Fruit fly (Drosophila melanogaster) whole organism, wandering third instar larva: ENCODE data around the gene ball.

Source experiments
- Abd-B ChIP-seq: fragments of >200 bp; optimal IDR thresholded peaks from 2 replicates; lab custom pipeline; 2017; ENCODE audit warnings: missing biosample characterization, missing genetic modification characterization
- CG32264 ChIP-seq: fragments of 200-800 bp; sonication (Bioruptor generic); optimal IDR thresholded peaks from 2 replicates; lab custom pipeline; 2016; ENCODE audit warnings: missing biosample characterization, missing genetic modification characterization
- CG9705 ChIP-seq: fragments of 200-800 bp; sonication (Bioruptor generic); optimal IDR thresholded peaks from 2 replicates; lab custom pipeline; 2018; ENCODE audit warnings: missing biosample characterization, mild to moderate bottlenecking, missing genetic modification characterization
- CrebA ChIP-seq: fragments of 200-800 bp; sonication (Bioruptor generic); optimal IDR thresholded peaks from 2 replicates; lab custom pipeline; 2016; ENCODE audit warnings: missing biosample characterization, mild to moderate bottlenecking, missing genetic modification characterization, borderline replicate concordance
- Dfd ChIP-seq: fragments of >200 bp; optimal IDR thresholded peaks from 2 replicates; lab custom pipeline; 2017; ENCODE audit warnings: missing biosample characterization, missing genetic modification characterization
- Dif ChIP-seq: fragments of 200-275, 200-300 bp; sonication (Bioruptor generic); optimal IDR thresholded peaks from 2 replicates; lab custom pipeline; 2018; ENCODE audit warnings: missing biosample characterization, missing genetic modification characterization; ENCODE audit not compliant: partially characterized antibody
- GATAd ChIP-seq: sonication (Bioruptor generic); optimal IDR thresholded peaks from 2 replicates; lab custom pipeline; 2016; ENCODE audit warnings: missing biosample characterization, missing genetic modification characterization
- HLH106 ChIP-seq: fragments of 200-800 bp; optimal IDR thresholded peaks from 3 replicates; lab custom pipeline; 2019; ENCODE audit warnings: missing biosample characterization, mild to moderate bottlenecking, missing genetic modification characterization, moderate library complexity
- Hnf4 ChIP-seq: fragments of 200-800 bp; sonication (Bioruptor generic); optimal IDR thresholded peaks from 2 replicates; lab custom pipeline; 2016; ENCODE audit warnings: missing biosample characterization, mild to moderate bottlenecking, missing genetic modification characterization
- Hr78 ChIP-seq: fragments of >200 bp; optimal IDR thresholded peaks from 2 replicates; lab custom pipeline; 2017; ENCODE audit warnings: missing biosample characterization, missing genetic modification characterization
- Hr83 ChIP-seq: fragments of 200-300 bp; sonication (Bioruptor generic); optimal IDR thresholded peaks from 2 replicates; lab custom pipeline; 2016; ENCODE audit warnings: missing biosample characterization, mild to moderate bottlenecking, missing genetic modification characterization, moderate library complexity; ENCODE audit not compliant: poor library complexity, severe bottlenecking
- Jra ChIP-seq: sonication (Bioruptor generic); optimal IDR thresholded peaks from 2 replicates; lab custom pipeline; 2016; ENCODE audit warnings: missing biosample characterization, missing genetic modification characterization
- Mio ChIP-seq: sonication (Bioruptor generic); optimal IDR thresholded peaks from 2 replicates; lab custom pipeline; 2016; ENCODE audit warnings: missing biosample characterization, missing genetic modification characterization
- Myc ChIP-seq: fragments of >200 bp; optimal IDR thresholded peaks from 2 replicates; lab custom pipeline; 2017
- N ChIP-seq: fragments of >200 bp; optimal IDR thresholded peaks from 2 replicates; lab custom pipeline; 2018; ENCODE audit warnings: missing biosample characterization, missing external identifiers, missing genetic modification characterization
- OdsH ChIP-seq: fragments of 200-800 bp; sonication (Bioruptor generic); optimal IDR thresholded peaks from 2 replicates; lab custom pipeline; 2016; ENCODE audit warnings: missing biosample characterization, mild to moderate bottlenecking, missing genetic modification characterization
- Rel ChIP-seq, 2 experiments: fragments of 200-800 bp; sonication (Bioruptor generic) in 1 of 2; optimal IDR thresholded peaks; 2 replicates in 1 of 2; 3 replicates in 1 of 2; lab custom pipeline; 2016 to 2019; ENCODE audit warnings: mild to moderate bottlenecking in 2 of 2, missing biosample characterization in 2 of 2, missing genetic modification characterization in 2 of 2, moderate library complexity in 1 of 2
- Sp1 ChIP-seq: fragments of 200-800 bp; sonication (Bioruptor generic); optimal IDR thresholded peaks from 3 replicates; lab custom pipeline; 2019; ENCODE audit warnings: missing biosample characterization, mild to moderate bottlenecking, missing genetic modification characterization, moderate library complexity
- Vsx2 ChIP-seq: fragments of 200-300, 225-300 bp; sonication (Bioruptor generic); optimal IDR thresholded peaks from 2 replicates; lab custom pipeline; 2018; ENCODE audit warnings: missing biosample characterization, missing genetic modification characterization; ENCODE audit not compliant: partially characterized antibody
- br ChIP-seq: fragments of 200-800 bp; sonication (Bioruptor generic); optimal IDR thresholded peaks from 2 replicates; lab custom pipeline; 2016; ENCODE audit warnings: missing biosample characterization, missing genetic modification characterization
- brk ChIP-seq: fragments of 200-800 bp; sonication (Bioruptor generic); optimal IDR thresholded peaks from 2 replicates; lab custom pipeline; 2016; ENCODE audit warnings: missing biosample characterization, mild to moderate bottlenecking, missing genetic modification characterization
- dl ChIP-seq, 2 experiments: fragments of 175-275, 200-275 bp in 1 of 2; fragments of 200-275 bp in 1 of 2; sonication (Bioruptor generic); optimal IDR thresholded peaks; lab custom pipeline; 2018; ENCODE audit warnings: mild to moderate bottlenecking in 2 of 2, missing biosample characterization in 2 of 2, missing genetic modification characterization in 2 of 2, moderate library complexity in 2 of 2; ENCODE audit not compliant: partially characterized antibody in 2 of 2, insufficient read depth in 1 of 2
- dmrt93B ChIP-seq: fragments of 200-800 bp; sonication (Bioruptor generic); optimal IDR thresholded peaks from 2 replicates; lab custom pipeline; 2018; ENCODE audit warnings: missing biosample characterization, mild to moderate bottlenecking, missing genetic modification characterization
- dsf ChIP-seq: sonication (Bioruptor generic); optimal IDR thresholded peaks from 2 replicates; lab custom pipeline; 2016; ENCODE audit warnings: missing biosample characterization, missing genetic modification characterization, borderline replicate concordance
- ey ChIP-seq: fragments of 200-800 bp; sonication (Bioruptor generic); optimal IDR thresholded peaks from 2 replicates; lab custom pipeline; 2016; ENCODE audit warnings: missing biosample characterization, missing genetic modification characterization
- foxo ChIP-seq, 2 experiments: fragments of 200-800 bp; sonication (Bioruptor generic); optimal IDR thresholded peaks; 2 replicates in 1 of 2; 3 replicates in 1 of 2; lab custom pipeline; 2016 to 2017; ENCODE audit warnings: missing biosample characterization in 2 of 2, missing genetic modification characterization in 2 of 2
- fru ChIP-seq: fragments of 200-800 bp; sonication (Bioruptor generic); optimal IDR thresholded peaks from 3 replicates; lab custom pipeline; 2016; ENCODE audit warnings: missing biosample characterization, mild to moderate bottlenecking, missing genetic modification characterization
- h ChIP-seq: fragments of 200-800 bp; sonication (Bioruptor generic); optimal IDR thresholded peaks from 3 replicates; lab custom pipeline; 2016; ENCODE audit warnings: missing biosample characterization, mild to moderate bottlenecking, missing genetic modification characterization
- jim ChIP-seq: fragments of 175-275, 200-325 bp; sonication (Bioruptor generic); optimal IDR thresholded peaks from 2 replicates; lab custom pipeline; 2016; ENCODE audit warnings: missing biosample characterization, mild to moderate bottlenecking, missing genetic modification characterization
- lola ChIP-seq: fragments of >200 bp; optimal IDR thresholded peaks from 2 replicates; lab custom pipeline; 2017; ENCODE audit warnings: missing biosample characterization, missing genetic modification characterization
- pan ChIP-seq: fragments of >200 bp; optimal IDR thresholded peaks from 2 replicates; lab custom pipeline; 2017
- psq ChIP-seq: fragments of 200-800 bp; sonication (Bioruptor generic); optimal IDR thresholded peaks from 3 replicates; lab custom pipeline; 2017; ENCODE audit warnings: missing biosample characterization, mild to moderate bottlenecking, missing genetic modification characterization, moderate library complexity
- rgr ChIP-seq: fragments of 200-800 bp; sonication (Bioruptor generic); optimal IDR thresholded peaks from 3 replicates; lab custom pipeline; 2016; ENCODE audit warnings: missing biosample characterization, mild to moderate bottlenecking, missing genetic modification characterization
- sage ChIP-seq: fragments of 200-800 bp; sonication (Bioruptor generic); optimal IDR thresholded peaks from 2 replicates; lab custom pipeline; 2016; ENCODE audit warnings: missing biosample characterization, mild to moderate bottlenecking, missing genetic modification characterization
- sv ChIP-seq: fragments of 200-800 bp; sonication (Bioruptor generic); optimal IDR thresholded peaks from 3 replicates; lab custom pipeline; 2016; ENCODE audit warnings: missing biosample characterization, missing genetic modification characterization
- tai ChIP-seq: sonication (Bioruptor generic); optimal IDR thresholded peaks from 2 replicates; lab custom pipeline; 2016; ENCODE audit warnings: missing biosample characterization, missing genetic modification characterization
- usp ChIP-seq: fragments of >200 bp; optimal IDR thresholded peaks from 2 replicates; lab custom pipeline; 2017; ENCODE audit warnings: missing biosample characterization, missing genetic modification characterization
- woc ChIP-seq: sonication (Bioruptor generic); optimal IDR thresholded peaks from 2 replicates; lab custom pipeline; 2016; ENCODE audit warnings: missing biosample characterization, mild to moderate bottlenecking, missing genetic modification characterization

The ball gene

dm6 chr3R:26866577-26867456 lies at the start of gene ball, which contains the start of gene His2Av:
Gene ball (minus strand): TSS chr3R:26866807.
Gene His2Av (plus strand): TSS chr3R:26866929.
- TF ChIP-seq foxo (GFP tag; optimal IDR thresholded peaks at IDR 0.05; lab: Kevin White, UChicago) (peak; percentile 23 to 89), woc (GFP tag; lab: Kevin White, UChicago) (peak; percentile 47), fru (GFP tag; lab: Kevin White, UChicago) (peak; percentile 86), tai (GFP tag; lab: Kevin White, UChicago) (no peak), OdsH (GFP tag; lab: Kevin White, UChicago) (peak; percentile 75), Abd-B (GFP tag; lab: Kevin White, UChicago) (no peak), dmrt93B (peak; percentile 10), Vsx2 (no peak), sv (GFP tag; lab: Kevin White, UChicago) (peak; percentile 86), CrebA (GFP tag; lab: Kevin White, UChicago) (no peak), brk (GFP tag; lab: Kevin White, UChicago) (no peak), psq (GFP tag; lab: Kevin White, UChicago) (peak; percentile 66), lola (GFP tag; lab: Kevin White, UChicago) (peak; percentile 10), CG32264 (GFP tag; lab: Kevin White, UChicago) (peak; percentile 44), Sp1 (peak; percentile 64), Mio (GFP tag; lab: Kevin White, UChicago) (peak; percentile 41), rgr (GFP tag; lab: Kevin White, UChicago) (peak; percentile 85), h (GFP tag; lab: Kevin White, UChicago) (peak; percentile 82), pan (lab: Kevin White, UChicago) (no peak), N (GFP tag; lab: Kevin White, UChicago) (no peak), Myc (lab: Kevin White, UChicago) (peak; percentile 77), GATAd (GFP tag; lab: Kevin White, UChicago) (peak; percentile 21), usp (no peak), CG9705 (GFP tag; lab: Kevin White, UChicago) (peak; percentile 41), Jra (GFP tag; lab: Kevin White, UChicago) (peak; percentile 87), Hnf4 (GFP tag; lab: Kevin White, UChicago) (peak; percentile 86), sage (GFP tag; lab: Kevin White, UChicago) (no peak), Rel (GFP tag; optimal IDR thresholded peaks at IDR 0.05; lab: Kevin White, UChicago) (no peak), Rel (tag; optimal IDR thresholded peaks at IDR 0.05; lab: Kevin White, UChicago) (peak; percentile 90), Hr78 (no peak), dsf (GFP tag; lab: Kevin White, UChicago) (peak; percentile 33), ey (GFP tag; lab: Kevin White, UChicago) (peak; percentile 84), dl (GFP tag; optimal IDR thresholded peaks at IDR 0.05; lab: Kevin White, UChicago; ENCODE audit: insufficient read depth in 1 of 2, partially characterized antibody in 2 of 2) (no peak), br (peak; percentile 86), Hr83 (GFP tag; lab: Kevin White, UChicago) (peak; percentile 51), HLH106 (tag; lab: Kevin White, UChicago) (peak; percentile 72), jim (GFP tag; lab: Kevin White, UChicago) (no peak)

dm6 chr3R:26915463-26915925 lies 48.9 kb upstream of the ball start, which contains the start of gene CG46339:
Gene CG46339 (plus strand): TSS chr3R:26915761.
- TF ChIP-seq Hr83 (GFP tag; lab: Kevin White, UChicago) = peak; percentile 92
- TF ChIP-seq CrebA (GFP tag; lab: Kevin White, UChicago) = no peak
- peak in 1 of 2 experiments; percentile 55 for TF ChIP-seq foxo (GFP tag; optimal IDR thresholded peaks at IDR 0.05; lab: Kevin White, UChicago)
- no peak for TF ChIP-seq Hnf4 (GFP tag; lab: Kevin White, UChicago)
- peak in 1 of 2 experiments; percentile 4 for TF ChIP-seq dl (GFP tag; optimal IDR thresholded peaks at IDR 0.05; lab: Kevin White, UChicago; ENCODE audit: insufficient read depth in 1 of 2, partially characterized antibody in 2 of 2)
- TF ChIP-seq rgr (GFP tag; lab: Kevin White, UChicago) = peak; percentile 76
- TF ChIP-seq Hr78 = no peak
- TF ChIP-seq CG32264 (GFP tag; lab: Kevin White, UChicago) = no peak
- TF ChIP-seq brk (GFP tag; lab: Kevin White, UChicago) = no peak
- no peak for TF ChIP-seq N (GFP tag; lab: Kevin White, UChicago)
- no peak for TF ChIP-seq Abd-B (GFP tag; lab: Kevin White, UChicago)
- peak; percentile 41 for TF ChIP-seq Jra (GFP tag; lab: Kevin White, UChicago)
- TF ChIP-seq Dfd (GFP tag; lab: Kevin White, UChicago) = no peak
- no peak for TF ChIP-seq ey (GFP tag; lab: Kevin White, UChicago)
- TF ChIP-seq h (GFP tag; lab: Kevin White, UChicago) = peak; percentile 62
- no peak for TF ChIP-seq dsf (GFP tag; lab: Kevin White, UChicago)
- TF ChIP-seq GATAd (GFP tag; lab: Kevin White, UChicago) = no peak
- TF ChIP-seq Myc (lab: Kevin White, UChicago) = no peak
- peak; percentile 45 for TF ChIP-seq OdsH (GFP tag; lab: Kevin White, UChicago)
- no peak for TF ChIP-seq jim (GFP tag; lab: Kevin White, UChicago)
- no peak for TF ChIP-seq Mio (GFP tag; lab: Kevin White, UChicago)
- TF ChIP-seq lola (GFP tag; lab: Kevin White, UChicago) = no peak
- no peak for TF ChIP-seq sv (GFP tag; lab: Kevin White, UChicago)
- TF ChIP-seq tai (GFP tag; lab: Kevin White, UChicago) = no peak
- TF ChIP-seq Dif (GFP tag; lab: Kevin White, UChicago) = peak; percentile 76
- TF ChIP-seq pan (lab: Kevin White, UChicago) = no peak
- peak; percentile 78 for TF ChIP-seq br
- peak; percentile 30 for TF ChIP-seq HLH106 (tag; lab: Kevin White, UChicago)
- peak; percentile 8 for TF ChIP-seq fru (GFP tag; lab: Kevin White, UChicago)
- no peak for TF ChIP-seq dmrt93B
- TF ChIP-seq psq (GFP tag; lab: Kevin White, UChicago) = no peak
- no peak for TF ChIP-seq sage (GFP tag; lab: Kevin White, UChicago)
- no peak for TF ChIP-seq usp
- TF ChIP-seq Sp1 = peak; percentile 53
- no peak for TF ChIP-seq Rel (GFP tag; optimal IDR thresholded peaks at IDR 0.05; lab: Kevin White, UChicago)
- TF ChIP-seq Rel (tag; optimal IDR thresholded peaks at IDR 0.05; lab: Kevin White, UChicago) = peak; percentile 36
- TF ChIP-seq woc (GFP tag; lab: Kevin White, UChicago) = no peak
- peak; percentile 91 for TF ChIP-seq Vsx2
